Worm (Caenorhabditis elegans): ENCODE measurements around the gene C08B6.8.

DNA sequence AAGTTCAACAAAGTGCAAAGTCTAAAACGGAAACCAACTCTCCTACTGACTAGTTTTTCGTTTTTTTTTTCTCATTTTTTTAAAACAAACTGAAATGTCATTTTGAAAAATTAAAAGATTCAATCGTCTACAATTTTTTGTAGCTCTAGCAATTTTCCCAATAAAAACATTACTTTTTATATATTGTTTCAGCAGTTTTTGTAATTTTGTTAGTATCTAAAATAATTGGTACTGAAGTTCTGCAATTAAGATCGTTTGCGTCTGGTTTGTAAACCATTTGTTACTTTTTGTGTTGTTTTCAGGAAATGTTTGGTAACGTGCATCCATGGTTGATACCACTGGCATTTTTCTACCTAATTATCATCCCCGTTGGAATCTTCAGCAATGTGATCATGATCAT is 24.1 kb downstream of the C08B6.8 start, which contains the start of gene srsx-30:
- TF ChIP-seq ceh-79 (tag; optimal IDR thresholded peaks at IDR 0.05) (no peak), let-526 (GFP tag; IDR thresholded peaks at IDR 0.05) (no peak)

Measured in whole organism, young adult.